Worm (Caenorhabditis elegans): ENCODE results near the gene F49C12.4.

ce11 chrIV:9261687-9262086 is 42.2 kb downstream of the F49C12.4 start, which contains the start of gene col-120:
- TF ChIP-seq W03F9.2 (tag; optimal IDR thresholded peaks at IDR 0.05) (no peak), him-1 (tag; optimal IDR thresholded peaks at IDR 0.05) (no peak)

All from whole organism, L4/young adult.